Worm (Caenorhabditis elegans): ENCODE measurements around the gene ndub-5.

DNA sequence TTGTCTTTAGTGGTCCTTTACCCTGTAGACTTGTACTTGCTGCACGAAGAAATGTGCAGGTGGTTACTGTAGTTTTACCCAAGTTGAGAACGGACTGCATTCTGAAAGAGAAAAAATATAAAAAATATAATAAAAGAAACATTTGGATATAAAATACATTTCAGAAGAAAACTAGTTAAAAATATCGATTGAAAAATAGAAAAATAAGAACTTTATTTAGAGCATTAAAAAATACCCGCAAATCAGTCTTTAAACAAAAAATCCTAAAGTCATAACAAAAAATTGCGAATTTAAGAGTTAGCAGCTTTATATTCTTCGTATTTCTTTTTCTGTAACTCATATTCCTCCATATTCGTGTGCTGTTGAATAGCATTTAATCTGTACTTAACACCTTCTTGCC lies 22.3 kb downstream of the ndub-5 start, which contains the start of gene C25H3.7:
- TF ChIP-seq tbx-37 (GFP tag; conservative IDR thresholded peaks at IDR 0.05) (no peak), ama-1 (optimal IDR thresholded peaks at IDR 0.05) (no peak), pes-1 (GFP tag; IDR thresholded peaks at IDR 0.05) (no peak), ceh-36 (tag; optimal IDR thresholded peaks at IDR 0.05) (no peak), hmbx-1 (tag; optimal IDR thresholded peaks at IDR 0.05) (no peak), tbx-11 (GFP tag; IDR thresholded peaks at IDR 0.05) (no peak), hnd-1 (tag; optimal IDR thresholded peaks at IDR 0.05) (no peak), flt-1 (GFP tag; IDR thresholded peaks at IDR 0.05) (no peak), tra-4 (tag; optimal IDR thresholded peaks at IDR 0.05) (no peak), sea-1 (GFP tag; conservative IDR thresholded peaks at IDR 0.05) (no peak)
